Worm (Caenorhabditis elegans): Measurements from ENCODE around the gene cest-1.1.

ce11 chrV:14215106-14215505 lies 48.6 kb upstream of the cest-1.1 start, which contains the start of gene T16A9.5:
- TF ChIP-seq blmp-1 (tag; optimal IDR thresholded peaks at IDR 0.05; ENCODE audit: insufficient read depth) (no peak), unc-62 (GFP tag; optimal IDR thresholded peaks at IDR 0.05) (no peak), nhr-237 (tag; optimal IDR thresholded peaks at IDR 0.05) (no peak), ztf-11 (tag; optimal IDR thresholded peaks at IDR 0.05) (no peak), nhr-77 (tag; optimal IDR thresholded peaks at IDR 0.05) (no peak), ztf-4 (tag; optimal IDR thresholded peaks at IDR 0.05) (no peak), lin-11 (tag; optimal IDR thresholded peaks at IDR 0.05) (no peak), snpc-4 (tag; optimal IDR thresholded peaks at IDR 0.05) (no peak), mdl-1 (tag; optimal IDR thresholded peaks at IDR 0.05) (no peak), ZK546.5 (tag; optimal IDR thresholded peaks at IDR 0.05) (no peak), nhr-11 (tag; optimal IDR thresholded peaks at IDR 0.05) (no peak), ztf-1 (GFP tag; conservative IDR thresholded peaks at IDR 0.05) (no peak), nhr-25 (tag; optimal IDR thresholded peaks at IDR 0.05) (no peak), lin-39 (tag; optimal IDR thresholded peaks at IDR 0.05) (no peak)

Data from whole organism, L2 larva.